Worm (Caenorhabditis elegans) whole organism, mixed stage, embryonic: ENCODE measurements around the gene osm-10.

Experiments
- M03D4.4 ChIP-seq: sonication (generic microtip); optimal IDR thresholded peaks from 2 replicates; lab custom pipeline; 2017; ENCODE audit warnings: mild to moderate bottlenecking, missing genetic modification characterization, missing compliant biosample characterization
- bed-3 ChIP-seq: fragments of 200-800 bp; sonication (Bioruptor generic); optimal IDR thresholded peaks from 3 replicates; lab custom pipeline; 2018; ENCODE audit warnings: mild to moderate bottlenecking, missing genetic modification characterization, moderate library complexity, missing compliant biosample characterization
- blmp-1 ChIP-seq: fragments of 150-350 bp; optimal IDR thresholded peaks from 2 replicates; lab custom pipeline; 2014; ENCODE audit warnings: missing biosample characterization, missing genetic modification characterization
- ceh-39 ChIP-seq: fragments of 150-350 bp; optimal IDR thresholded peaks from 2 replicates; lab custom pipeline; 2014; ENCODE audit warnings: missing biosample characterization, missing genetic modification characterization
- ceh-43 ChIP-seq: fragments of 200-800 bp; sonication (Bioruptor generic); optimal IDR thresholded peaks from 2 replicates; lab custom pipeline; 2018; ENCODE audit warnings: mild to moderate bottlenecking, missing genetic modification characterization, moderate library complexity, missing compliant biosample characterization
- ceh-83 ChIP-seq: fragments of 200-800 bp; sonication (Bioruptor generic); optimal IDR thresholded peaks from 2 replicates; lab custom pipeline; 2018; ENCODE audit warnings: mild to moderate bottlenecking, missing genetic modification characterization, missing compliant biosample characterization
- ces-1 ChIP-seq: fragments of 150-350 bp; optimal IDR thresholded peaks from 2 replicates; lab custom pipeline; 2014; ENCODE audit warnings: missing biosample characterization, missing genetic modification reagents, missing genetic modification characterization
- cnd-1 ChIP-seq: fragments of 200-800 bp; sonication (Bioruptor generic); optimal IDR thresholded peaks from 2 replicates; lab custom pipeline; 2018; ENCODE audit warnings: mild to moderate bottlenecking, missing genetic modification characterization, missing compliant biosample characterization
- drap-1 ChIP-seq: fragments of 200-800 bp; sonication (Bioruptor generic); optimal IDR thresholded peaks from 3 replicates; lab custom pipeline; 2018; ENCODE audit warnings: mild to moderate bottlenecking, missing genetic modification characterization, missing compliant biosample characterization
- elt-1 ChIP-seq: sonication (generic microtip); optimal IDR thresholded peaks from 2 replicates; lab custom pipeline; 2017; ENCODE audit warnings: missing genetic modification characterization, mild to moderate bottlenecking, missing compliant biosample characterization, antibody characterized with exemption, moderate library complexity, borderline replicate concordance; ENCODE audit not compliant: insufficient read depth
- elt-3 ChIP-seq: fragments of 150-350 bp; optimal IDR thresholded peaks from 2 replicates; lab custom pipeline; 2014; ENCODE audit warnings: missing biosample characterization, missing genetic modification characterization
- flh-1 ChIP-seq: fragments of 200-800 bp; sonication (Bioruptor generic); optimal IDR thresholded peaks from 2 replicates; lab custom pipeline; 2018; ENCODE audit warnings: mild to moderate bottlenecking, missing genetic modification characterization, moderate library complexity, missing compliant biosample characterization
- ham-2 ChIP-seq: fragments of 200-800 bp; sonication (Bioruptor generic); optimal IDR thresholded peaks from 2 replicates; lab custom pipeline; 2018; ENCODE audit warnings: mild to moderate bottlenecking, missing genetic modification characterization, missing compliant biosample characterization
- hlh-1 ChIP-seq: fragments of 150-350 bp; optimal IDR thresholded peaks from 2 replicates; lab custom pipeline; 2014; ENCODE audit warnings: missing biosample characterization, missing genetic modification reagents, missing genetic modification characterization
- lin-13 ChIP-seq: fragments of 150-350 bp; optimal IDR thresholded peaks from 2 replicates; lab custom pipeline; 2014; ENCODE audit warnings: missing biosample characterization, missing genetic modification characterization
- lin-32 ChIP-seq: fragments of 200-800 bp; sonication (Bioruptor generic); optimal IDR thresholded peaks from 2 replicates; lab custom pipeline; 2018; ENCODE audit warnings: mild to moderate bottlenecking, missing genetic modification characterization, missing compliant biosample characterization
- lsy-2 ChIP-seq: fragments of 150-350 bp; optimal IDR thresholded peaks from 2 replicates; lab custom pipeline; 2014; ENCODE audit warnings: missing biosample characterization, missing genetic modification characterization
- mab-5 ChIP-seq: fragments of 150-350 bp; optimal IDR thresholded peaks from 2 replicates; lab custom pipeline; 2014; ENCODE audit warnings: missing biosample characterization, missing genetic modification characterization
- mep-1 ChIP-seq: fragments of 150-350 bp; optimal IDR thresholded peaks from 2 replicates; lab custom pipeline; 2017; ENCODE audit warnings: missing biosample characterization, missing genetic modification reagents, missing genetic modification characterization, inconsistent platforms
- mls-2 ChIP-seq: sonication (generic microtip); optimal IDR thresholded peaks from 2 replicates; lab custom pipeline; 2016; ENCODE audit warnings: mild to moderate bottlenecking, missing genetic modification characterization, moderate library complexity, missing compliant biosample characterization
- nhr-12 ChIP-seq: fragments of 150-350 bp; optimal IDR thresholded peaks from 2 replicates; lab custom pipeline; 2014; ENCODE audit warnings: missing biosample characterization, missing genetic modification characterization
- nhr-2 ChIP-seq: fragments of 150-350 bp; optimal IDR thresholded peaks from 2 replicates; lab custom pipeline; 2014; ENCODE audit warnings: missing biosample characterization, missing genetic modification characterization
- nhr-237 ChIP-seq: fragments of 150-350 bp; optimal IDR thresholded peaks from 2 replicates; lab custom pipeline; 2014; ENCODE audit warnings: missing biosample characterization, missing genetic modification characterization
- nhr-28 ChIP-seq: fragments of 150-350 bp; optimal IDR thresholded peaks from 2 replicates; lab custom pipeline; 2014; ENCODE audit warnings: missing biosample characterization, missing genetic modification characterization
- nhr-76 ChIP-seq: sonication (generic microtip); optimal IDR thresholded peaks from 2 replicates; lab custom pipeline; 2017; ENCODE audit warnings: missing biosample characterization, missing genetic modification characterization
- pha-4 ChIP-seq: fragments of 150-350 bp; optimal IDR thresholded peaks from 2 replicates; lab custom pipeline; 2018; ENCODE audit warnings: missing biosample characterization, missing genetic modification reagents, missing genetic modification characterization
- sem-2 ChIP-seq: fragments of 200-800 bp; sonication (Bioruptor generic); optimal IDR thresholded peaks from 2 replicates; lab custom pipeline; 2018; ENCODE audit warnings: mild to moderate bottlenecking, missing genetic modification characterization, missing compliant biosample characterization
- snpc-4 ChIP-seq: fragments of 150-350 bp; optimal IDR thresholded peaks from 2 replicates; lab custom pipeline; 2014; ENCODE audit warnings: missing biosample characterization, missing genetic modification characterization
- sptf-1 ChIP-seq: sonication (generic microtip); optimal IDR thresholded peaks from 2 replicates; lab custom pipeline; 2017; ENCODE audit warnings: mild to moderate bottlenecking, missing genetic modification characterization, moderate library complexity, missing compliant biosample characterization
- tbx-8 ChIP-seq: fragments of 200-800 bp; sonication (Bioruptor generic); optimal IDR thresholded peaks from 2 replicates; lab custom pipeline; 2018; ENCODE audit warnings: mild to moderate bottlenecking, missing genetic modification characterization, moderate library complexity, missing compliant biosample characterization
- unc-120 ChIP-seq: sonication (generic microtip); optimal IDR thresholded peaks from 2 replicates; lab custom pipeline; 2017; ENCODE audit warnings: missing genetic modification characterization, missing compliant biosample characterization; ENCODE audit not compliant: poor library complexity, severe bottlenecking
- unc-39 ChIP-seq: fragments of 150-350 bp; optimal IDR thresholded peaks from 2 replicates; lab custom pipeline; 2014; ENCODE audit warnings: missing biosample characterization, missing genetic modification characterization
- unc-62 ChIP-seq: fragments of 150-350 bp; optimal IDR thresholded peaks from 2 replicates; lab custom pipeline; 2014; ENCODE audit warnings: missing biosample characterization, missing genetic modification reagents, missing genetic modification characterization
- zip-8 ChIP-seq: fragments of 150-350 bp; optimal IDR thresholded peaks from 2 replicates; lab custom pipeline; 2014; ENCODE audit warnings: missing biosample characterization, missing genetic modification characterization
- ztf-11 ChIP-seq: fragments of 150-350 bp; optimal IDR thresholded peaks from 2 replicates; lab custom pipeline; 2014; ENCODE audit warnings: missing biosample characterization, missing genetic modification characterization

The osm-10 gene

DNA sequence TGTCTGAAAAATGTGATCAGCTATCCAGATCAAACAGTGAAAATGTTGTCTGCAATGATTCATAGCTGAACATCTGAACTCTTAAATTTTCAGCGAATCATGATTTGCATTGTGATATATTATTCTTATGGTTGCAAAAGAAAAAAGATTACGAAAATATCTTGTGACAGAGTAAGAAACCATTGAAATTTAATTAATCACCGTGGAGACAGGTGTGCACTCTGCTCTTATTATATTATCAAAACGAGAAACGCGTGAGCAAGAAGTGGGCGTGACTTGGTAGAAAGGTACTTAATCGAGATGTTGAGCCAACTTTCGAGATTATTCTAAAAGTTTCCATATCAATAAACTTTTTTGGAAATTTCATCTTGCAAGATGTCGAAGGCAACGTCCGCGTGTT lies at the start of gene osm-10:
TSS of gene osm-10 (plus strand) at position 293 of the 400 bp plus-strand sequence.
- TF ChIP-seq mab-5 (tag; lab: Kevin White, UChicago) (no peak), ces-1 (GFP tag; lab: Kevin White, UChicago) (no peak), lin-32 (no peak), ceh-39 (no peak), ceh-43 (GFP tag; lab: Kevin White, UChicago) (no peak), drap-1 (GFP tag; lab: Kevin White, UChicago) (no peak), snpc-4 (no peak), bed-3 (no peak), ceh-83 (GFP tag; lab: Kevin White, UChicago) (no peak), lin-13 (tag; lab: Kevin White, UChicago) (no peak)

DNA sequence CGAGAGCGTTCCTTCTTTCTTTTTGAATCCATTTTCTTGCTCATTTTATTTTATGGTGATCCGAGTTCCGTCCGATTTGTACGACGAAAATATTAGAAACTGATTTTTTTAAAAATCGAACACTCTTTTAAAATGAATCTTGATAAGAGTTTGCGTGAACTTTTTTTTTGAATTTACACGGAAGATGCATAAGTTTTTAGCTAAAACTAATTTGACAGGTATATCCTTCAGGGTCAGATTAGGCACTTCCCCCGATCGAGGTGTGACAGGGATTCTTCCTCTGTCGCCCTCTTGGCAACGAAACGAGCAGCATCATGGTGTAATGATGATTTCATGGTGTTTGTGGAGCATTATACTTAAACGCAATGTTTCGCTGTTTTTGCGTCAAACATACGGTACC lies 47.8 kb upstream of the osm-10 start, which contains the start of gene F37C12.18:
TSS of gene F37C12.18 (minus strand) at position 101 of the 400 bp plus-strand sequence.
- TF ChIP-seq lsy-2 (tag; lab: Kevin White, UChicago) (no peak), pha-4 (tag; lab: Kevin White, UChicago) (no peak), sptf-1 (tag; lab: Kevin White, UChicago) (no peak), snpc-4 (no peak), M03D4.4 (tag; lab: Kevin White, UChicago) (no peak), mab-5 (tag; lab: Kevin White, UChicago) (no peak), mls-2 (tag; lab: Kevin White, UChicago) (no peak), lin-13 (tag; lab: Kevin White, UChicago) (no peak), nhr-237 (tag; lab: Kevin White, UChicago) (no peak), hlh-1 (tag; lab: Kevin White, UChicago) (no peak), unc-39 (no peak), elt-1 (tag; lab: Kevin White, UChicago) (no peak), blmp-1 (no peak), ces-1 (GFP tag; lab: Kevin White, UChicago) (no peak), ceh-43 (GFP tag; lab: Kevin White, UChicago) (no peak), nhr-76 (tag; lab: Kevin White, UChicago) (no peak)

DNA sequence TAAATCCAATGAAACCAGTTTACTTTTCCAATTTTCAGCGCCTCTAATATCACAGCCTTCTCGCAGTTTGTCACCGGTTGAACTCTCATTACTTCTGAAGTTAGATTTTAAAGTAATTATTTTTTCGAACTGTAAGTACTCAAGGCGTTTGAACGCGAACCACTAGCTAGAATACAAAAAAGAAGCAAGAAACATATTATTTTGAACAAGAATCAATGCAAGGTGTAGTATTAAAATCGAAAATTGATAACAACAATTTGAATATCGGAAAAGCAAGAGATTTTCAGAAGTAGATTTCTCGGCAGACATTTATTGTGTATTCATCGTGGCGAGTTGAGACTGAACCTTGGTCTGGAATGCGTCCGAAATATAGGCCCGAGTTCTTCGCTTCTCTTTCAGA lies 45.1 kb upstream of the osm-10 start, which contains the start of gene exos-9:
TSS of gene exos-9 (minus strand) at position 101 of the 400 bp plus-strand sequence.
- TF ChIP-seq sem-2: no peak

DNA sequence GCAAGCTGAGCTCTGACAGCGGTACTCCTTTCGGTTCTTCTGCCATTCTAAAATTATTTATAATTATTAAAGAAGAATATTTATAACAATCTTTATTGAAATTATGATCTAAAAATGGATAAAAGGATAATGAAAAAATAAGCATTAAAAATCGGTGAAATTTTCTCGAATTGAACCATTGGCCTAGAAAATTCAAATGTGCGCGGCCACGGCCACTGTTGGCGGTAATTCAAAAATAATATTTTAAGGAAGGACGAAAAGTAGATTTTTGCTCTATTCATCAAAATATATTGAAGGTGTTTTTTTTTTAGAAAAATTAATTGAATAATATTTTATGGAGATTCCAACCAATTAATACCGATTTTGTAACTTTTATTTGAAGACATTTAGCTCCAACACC lies 44.2 kb upstream of the osm-10 start, which contains the start of gene pfd-5:
TSS of gene pfd-5 (minus strand) at position 47 of the 400 bp plus-strand sequence.
- TF ChIP-seq nhr-28 (tag; lab: Kevin White, UChicago) (no peak), M03D4.4 (tag; lab: Kevin White, UChicago) (no peak), snpc-4 (no peak), lsy-2 (tag; lab: Kevin White, UChicago) (peak; percentile 65), pha-4 (tag; lab: Kevin White, UChicago) (peak; percentile 24), bed-3 (no peak), nhr-2 (tag; lab: Kevin White, UChicago) (peak; percentile 4), zip-8 (tag; lab: Kevin White, UChicago) (no peak), mep-1 (no peak), ceh-83 (GFP tag; lab: Kevin White, UChicago) (no peak), cnd-1 (tag; lab: Kevin White, UChicago) (no peak), ceh-39 (no peak), nhr-76 (tag; lab: Kevin White, UChicago) (no peak), drap-1 (GFP tag; lab: Kevin White, UChicago) (no peak), tbx-8 (GFP tag; lab: Kevin White, UChicago) (no peak), ceh-43 (GFP tag; lab: Kevin White, UChicago) (no peak), mls-2 (tag; lab: Kevin White, UChicago) (no peak), unc-120 (tag; lab: Kevin White, UChicago) (no peak), hlh-1 (tag; lab: Kevin White, UChicago) (no peak), lin-32 (no peak), unc-62 (GFP tag; lab: Kevin White, UChicago) (no peak), elt-3 (tag; lab: Kevin White, UChicago) (no peak), mab-5 (tag; lab: Kevin White, UChicago) (no peak), ham-2 (GFP tag; lab: Kevin White, UChicago) (no peak), unc-39 (no peak), ztf-11 (tag; lab: Kevin White, UChicago) (no peak), sptf-1 (tag; lab: Kevin White, UChicago) (peak; percentile 66), nhr-237 (tag; lab: Kevin White, UChicago) (peak; percentile 39), ces-1 (GFP tag; lab: Kevin White, UChicago) (peak; percentile 28), flh-1 (GFP tag; lab: Kevin White, UChicago) (no peak), blmp-1 (no peak), sem-2 (no peak), lin-13 (tag; lab: Kevin White, UChicago) (no peak), nhr-12 (tag; lab: Kevin White, UChicago) (no peak)
